Worm (Caenorhabditis elegans) whole organism, L4 larva: ENCODE measurements around the gene col-92.

Experiments
- T20F7.1 ChIP-seq: fragments of 200-800 bp; sonication (Bioruptor generic); optimal IDR thresholded peaks from 2 replicates; lab custom pipeline; 2018; ENCODE audit warnings: mild to moderate bottlenecking, missing genetic modification characterization, missing compliant biosample characterization
- ZK546.5 ChIP-seq, 2 experiments: sonication (generic microtip); optimal IDR thresholded peaks; 2 replicates each; lab custom pipeline; 2017; ENCODE audit warnings: missing biosample characterization in 2 of 2, missing genetic modification characterization in 2 of 2
- ceh-82 ChIP-seq: sonication (generic microtip); optimal IDR thresholded peaks from 2 replicates; lab custom pipeline; 2017; ENCODE audit warnings: missing biosample characterization, missing genetic modification characterization
- dmd-8 ChIP-seq: fragments of 200-800 bp; sonication (Bioruptor generic); IDR thresholded peaks from 2 replicates; pipeline ENCODE4 v1.3.6; 2022; ENCODE audit warnings: missing genetic modification characterization, missing compliant biosample characterization
- egl-27 ChIP-seq: sonication (generic microtip); optimal IDR thresholded peaks from 3 replicates; lab custom pipeline; 2017; ENCODE audit warnings: missing biosample characterization, missing genetic modification reagents, missing genetic modification characterization
- nhr-237 ChIP-seq: sonication (generic microtip); optimal IDR thresholded peaks from 2 replicates; lab custom pipeline; 2017; ENCODE audit warnings: missing biosample characterization, missing genetic modification characterization
- skn-1 ChIP-seq: fragments of 150-350 bp; optimal IDR thresholded peaks from 2 replicates; lab custom pipeline; 2014; ENCODE audit warnings: missing biosample characterization, missing genetic modification characterization
- zip-2 ChIP-seq: fragments of 150-350 bp; optimal IDR thresholded peaks from 2 replicates; lab custom pipeline; 2014; ENCODE audit warnings: missing biosample characterization, missing genetic modification characterization
- ztf-7 ChIP-seq: fragments of 150-350 bp; optimal IDR thresholded peaks from 2 replicates; lab custom pipeline; 2014; ENCODE audit warnings: missing biosample characterization, missing genetic modification characterization

- TF ChIP-seq zip-2 (tag; lab: Kevin White, UChicago), result no peak
- TF ChIP-seq skn-1 (tag; lab: Kevin White, UChicago), result no peak
- no peak for TF ChIP-seq ceh-82 (tag; lab: Kevin White, UChicago)
- no peak for TF ChIP-seq egl-27 (tag; lab: Kevin White, UChicago)
- TF ChIP-seq dmd-8 (GFP tag; lab: Robert Waterston, UW), result no peak
- no peak for TF ChIP-seq ztf-7 (tag; lab: Kevin White, UChicago)
- TF ChIP-seq ZK546.5 (tag; optimal IDR thresholded peaks at IDR 0.05; lab: Kevin White, UChicago), result no peak
- TF ChIP-seq T20F7.1 (GFP tag; lab: Kevin White, UChicago), result no peak
- TF ChIP-seq nhr-237, result no peak
These were observed 24.7 kb upstream of the col-92 start, which contains the start of the genes fipr-17 and Y48A6B.3 for ce11 chrIII:11007552-11008272.
